Worm (Caenorhabditis elegans) whole organism, L4/young adult: Measurements from ENCODE around the gene C46A5.4.

Experiments used
- dao-5 ChIP-seq: sonication (generic microtip); optimal IDR thresholded peaks from 2 replicates; lab custom pipeline; 2016; ENCODE audit warnings: missing genotype, missing genetic modification characterization, moderate library complexity, missing compliant biosample characterization
- him-1 ChIP-seq: sonication (generic microtip); optimal IDR thresholded peaks from 2 replicates; lab custom pipeline; 2016; ENCODE audit warnings: missing genotype, missing genetic modification reagents, missing genetic modification characterization, missing compliant biosample characterization

DNA sequence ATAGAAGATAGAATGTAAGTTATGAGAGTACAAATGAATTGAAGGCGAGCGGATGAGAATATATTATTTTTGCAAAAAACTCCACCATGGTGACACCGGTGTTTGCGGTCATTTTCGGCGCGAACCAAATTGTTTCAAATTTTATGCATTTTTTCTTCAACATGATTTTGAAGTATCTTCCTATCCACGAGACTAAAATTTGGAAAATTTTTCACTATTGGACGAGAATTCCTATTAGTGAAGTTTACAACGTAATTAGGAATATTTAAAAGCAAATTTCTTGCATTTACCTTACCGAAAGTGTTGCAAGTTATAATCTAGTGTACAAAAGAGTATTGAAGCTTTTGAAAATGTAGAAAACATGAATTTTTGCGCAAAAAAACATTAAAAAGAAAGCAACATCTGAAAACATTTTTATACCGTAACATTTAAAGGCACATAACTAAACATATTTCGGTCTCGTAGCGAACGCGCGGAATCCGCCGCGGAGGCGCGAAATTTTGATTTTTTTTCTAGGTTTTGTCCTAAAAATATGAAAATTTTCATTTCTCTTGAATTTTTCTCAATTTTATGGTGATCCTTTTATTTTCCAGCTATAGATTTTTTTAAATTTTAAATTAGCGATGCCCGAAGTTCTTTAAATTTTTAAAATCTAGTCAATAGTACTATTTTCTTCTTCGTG lies 39.4 kb upstream of the C46A5.4 start, which contains the start of gene sgo-1:
- TF ChIP-seq dao-5 (no peak), him-1 (tag; lab: Kevin White, UChicago) (no peak)
